Fruit fly (Drosophila melanogaster) whole organism, pupa: ENCODE results near the gene Gycalpha99B.

ENCODE experiments used
- CG12605 ChIP-seq: fragments of 200-800 bp; sonication (Bioruptor generic); IDR thresholded peaks from 2 replicates; pipeline ENCODE4 v1.3.6; 2022; ENCODE audit warnings: missing biosample characterization, missing genetic modification characterization
- CG13204 ChIP-seq: fragments of 200-800 bp; sonication (Bioruptor generic); optimal IDR thresholded peaks from 2 replicates; lab custom pipeline; 2018; ENCODE audit warnings: missing biosample characterization, mild to moderate bottlenecking, missing genetic modification characterization, moderate library complexity
- CG4496 ChIP-seq: fragments of 200-800 bp; sonication (Bioruptor generic); IDR thresholded peaks from 3 replicates; pipeline ENCODE4 v1.3.6; 2022; ENCODE audit warnings: missing biosample characterization, missing genetic modification characterization
- EcR ChIP-seq: fragments of 200-800 bp; sonication (Bioruptor generic); optimal IDR thresholded peaks from 3 replicates; lab custom pipeline; 2019; ENCODE audit warnings: missing biosample characterization, missing genetic modification characterization, mild to moderate bottlenecking, moderate library complexity, missing genetic modification reagents

Gycalpha99B gene

DNA sequence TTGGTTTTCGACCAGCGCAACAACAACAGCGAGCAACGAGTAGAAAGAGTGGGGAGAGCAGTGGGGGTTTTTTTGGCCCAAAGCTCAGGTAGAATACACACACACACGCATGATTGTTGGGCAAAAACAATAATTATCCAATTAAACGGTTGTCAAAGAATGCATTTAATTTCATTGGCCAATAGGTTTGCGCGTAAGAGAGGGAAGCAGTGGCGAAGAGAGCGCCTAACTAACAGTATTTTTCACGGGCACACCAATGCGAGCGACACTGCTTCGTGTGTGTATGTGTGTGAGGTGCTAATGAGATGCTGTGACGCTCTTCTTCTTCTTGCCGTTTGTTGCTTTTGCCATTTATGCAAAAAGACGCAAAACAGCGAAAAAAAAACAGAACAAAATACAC, 44.0 kb downstream of the Gycalpha99B start:
- no peak for TF ChIP-seq CG4496 (GFP tag; lab: Robert Waterston, UW)
- no peak for TF ChIP-seq CG12605 (GFP tag; lab: Robert Waterston, UW)
- no peak for TF ChIP-seq CG13204 (GFP tag; lab: Kevin White, UChicago)
- TF ChIP-seq EcR (GFP tag; lab: Kevin White, UChicago) = peak; percentile 4
